Worm (Caenorhabditis elegans) whole organism, L2 larva: Measurements from ENCODE around the gene Y62F5A.9.

Source experiments
- C34F6.9 ChIP-seq: fragments of 150-350 bp; optimal IDR thresholded peaks from 2 replicates; lab custom pipeline; 2014; ENCODE audit warnings: missing biosample characterization, missing genetic modification characterization
- F13H6.1 ChIP-seq: sonication (generic microtip); optimal IDR thresholded peaks from 2 replicates; lab custom pipeline; 2016; ENCODE audit warnings: missing genetic modification characterization, missing compliant biosample characterization
- R02D3.7 ChIP-seq: fragments of 150-350 bp; optimal IDR thresholded peaks from 2 replicates; lab custom pipeline; 2014; ENCODE audit warnings: missing biosample characterization, missing genetic modification characterization
- Y55F3AM.14 ChIP-seq: fragments of 200-800 bp; sonication (Bioruptor generic); optimal IDR thresholded peaks from 2 replicates; lab custom pipeline; 2018; ENCODE audit warnings: mild to moderate bottlenecking, missing genetic modification characterization, missing compliant biosample characterization
- ZK546.5 ChIP-seq: sonication (generic microtip); optimal IDR thresholded peaks from 2 replicates; lab custom pipeline; 2017; ENCODE audit warnings: missing biosample characterization, missing genetic modification characterization
- alr-1 ChIP-seq: fragments of 150-350 bp; optimal IDR thresholded peaks from 2 replicates; lab custom pipeline; 2014; ENCODE audit warnings: missing biosample characterization, missing genetic modification characterization
- aly-2 ChIP-seq: fragments of 150-350 bp; optimal IDR thresholded peaks from 2 replicates; lab custom pipeline; 2014; ENCODE audit warnings: missing biosample characterization, missing genetic modification characterization
- blmp-1 ChIP-seq: sonication (generic microtip); optimal IDR thresholded peaks from 2 replicates; lab custom pipeline; 2017; ENCODE audit warnings: missing genetic modification characterization, mild to moderate bottlenecking, missing compliant biosample characterization, antibody characterized with exemption, moderate library complexity; ENCODE audit not compliant: insufficient read depth
- ceh-16 ChIP-seq: fragments of 150-350 bp; optimal IDR thresholded peaks from 2 replicates; lab custom pipeline; 2014; ENCODE audit warnings: missing biosample characterization, missing genetic modification characterization
- ceh-82 ChIP-seq: fragments of 150-350 bp; optimal IDR thresholded peaks from 2 replicates; lab custom pipeline; 2014; ENCODE audit warnings: missing biosample characterization, missing genetic modification characterization
- crh-2 ChIP-seq: sonication (generic microtip); optimal IDR thresholded peaks from 2 replicates; lab custom pipeline; 2017; ENCODE audit warnings: missing biosample characterization, missing genetic modification characterization
- dmd-4 ChIP-seq: sonication (generic microtip); optimal IDR thresholded peaks from 2 replicates; lab custom pipeline; 2017; ENCODE audit warnings: missing biosample characterization, missing genetic modification characterization
- egl-27 ChIP-seq: sonication (generic microtip); optimal IDR thresholded peaks from 3 replicates; lab custom pipeline; 2017; ENCODE audit warnings: missing biosample characterization, missing genetic modification reagents, missing genetic modification characterization
- elt-3 ChIP-seq: sonication (generic microtip); optimal IDR thresholded peaks from 2 replicates; lab custom pipeline; 2017; ENCODE audit warnings: missing biosample characterization, missing genetic modification characterization
- fos-1 ChIP-seq: fragments of 150-350 bp; optimal IDR thresholded peaks from 2 replicates; lab custom pipeline; 2014; ENCODE audit warnings: missing biosample characterization, missing genetic modification characterization
- gmeb-1 ChIP-seq: fragments of 150-350 bp; optimal IDR thresholded peaks from 2 replicates; lab custom pipeline; 2014; ENCODE audit warnings: missing biosample characterization, missing genetic modification characterization
- lin-11 ChIP-seq: fragments of 150-350 bp; sonication (generic microtip); optimal IDR thresholded peaks from 2 replicates; lab custom pipeline; 2014; ENCODE audit warnings: missing biosample characterization, missing genetic modification characterization, inconsistent platforms, mixed read lengths
- lin-13 ChIP-seq: fragments of 150-350 bp; optimal IDR thresholded peaks from 2 replicates; lab custom pipeline; 2014; ENCODE audit warnings: missing biosample characterization, missing genetic modification reagents, missing genetic modification characterization
- lin-39 ChIP-seq: fragments of 150-350 bp; optimal IDR thresholded peaks from 2 replicates; lab custom pipeline; 2014; ENCODE audit warnings: missing biosample characterization, missing genetic modification reagents, missing genetic modification characterization
- lsy-2 ChIP-seq, 2 experiments: fragments of 150-350 bp in 1 of 2; sonication (generic microtip) in 1 of 2; optimal IDR thresholded peaks; 2 replicates each; lab custom pipeline; 2014 to 2017; ENCODE audit warnings: missing biosample characterization in 2 of 2, missing genetic modification characterization in 2 of 2
- mab-5 ChIP-seq: fragments of 150-350 bp; optimal IDR thresholded peaks from 2 replicates; lab custom pipeline; 2014; ENCODE audit warnings: missing biosample characterization, missing genetic modification characterization
- mbf-1 ChIP-seq: sonication (generic microtip); optimal IDR thresholded peaks from 2 replicates; lab custom pipeline; 2017; ENCODE audit warnings: missing biosample characterization, missing genetic modification characterization
- mdl-1 ChIP-seq, 2 experiments: fragments of 150-350 bp in 1 of 2; sonication (generic microtip) in 1 of 2; optimal IDR thresholded peaks; 2 replicates each; lab custom pipeline; 2017; ENCODE audit warnings: missing biosample characterization in 2 of 2, missing genetic modification characterization in 2 of 2
- nhr-10 ChIP-seq: sonication (generic microtip); optimal IDR thresholded peaks from 2 replicates; lab custom pipeline; 2017; ENCODE audit warnings: missing biosample characterization, missing genetic modification characterization
- nhr-11 ChIP-seq: fragments of 150-350 bp; optimal IDR thresholded peaks from 2 replicates; lab custom pipeline; 2014; ENCODE audit warnings: missing biosample characterization, missing genetic modification characterization
- nhr-12 ChIP-seq: fragments of 150-350 bp; optimal IDR thresholded peaks from 2 replicates; lab custom pipeline; 2014; ENCODE audit warnings: missing biosample characterization, missing genetic modification characterization
- nhr-129 ChIP-seq: fragments of 150-350 bp; optimal IDR thresholded peaks from 2 replicates; lab custom pipeline; 2014; ENCODE audit warnings: missing biosample characterization, missing genetic modification characterization
- nhr-21 ChIP-seq: fragments of 150-350 bp; optimal IDR thresholded peaks from 2 replicates; lab custom pipeline; 2014; ENCODE audit warnings: missing biosample characterization, missing genetic modification characterization
- nhr-23 ChIP-seq: fragments of 150-350 bp; optimal IDR thresholded peaks from 2 replicates; lab custom pipeline; 2014; ENCODE audit warnings: missing biosample characterization, missing genetic modification reagents, missing genetic modification characterization
- nhr-237 ChIP-seq: fragments of 150-350 bp; optimal IDR thresholded peaks from 2 replicates; lab custom pipeline; 2014; ENCODE audit warnings: missing biosample characterization, missing genetic modification characterization
- nhr-25 ChIP-seq: fragments of 150-350 bp; sonication (generic microtip); optimal IDR thresholded peaks from 3 replicates; lab custom pipeline; 2014; ENCODE audit warnings: missing biosample characterization, missing genetic modification characterization
- nhr-6 ChIP-seq: fragments of 150-350 bp; optimal IDR thresholded peaks from 2 replicates; lab custom pipeline; 2014; ENCODE audit warnings: missing biosample characterization, missing genetic modification characterization
- nhr-77 ChIP-seq: fragments of 150-350 bp; optimal IDR thresholded peaks from 2 replicates; lab custom pipeline; 2014; ENCODE audit warnings: missing biosample characterization, missing genetic modification characterization
- peb-1 ChIP-seq: fragments of 150-350 bp; optimal IDR thresholded peaks from 2 replicates; lab custom pipeline; 2014; ENCODE audit warnings: missing biosample characterization, missing genetic modification characterization
- skn-1 ChIP-seq: sonication (generic microtip); optimal IDR thresholded peaks from 2 replicates; lab custom pipeline; 2017; ENCODE audit warnings: missing biosample characterization, missing genetic modification characterization
- sma-3 ChIP-seq: sonication (generic microtip); optimal IDR thresholded peaks from 2 replicates; lab custom pipeline; 2016; ENCODE audit warnings: missing genetic modification reagents, missing genetic modification characterization, missing compliant biosample characterization
- sma-9 ChIP-seq, 2 experiments: fragments of 150-350 bp in 1 of 2; sonication (generic microtip) in 1 of 2; optimal IDR thresholded peaks; 2 replicates each; lab custom pipeline; 2014 to 2016; ENCODE audit warnings: missing genetic modification characterization in 2 of 2, mild to moderate bottlenecking in 1 of 2, missing biosample characterization in 1 of 2, missing compliant biosample characterization in 1 of 2, missing genetic modification reagents in 1 of 2, moderate library complexity in 1 of 2
- snpc-4 ChIP-seq: fragments of 150-350 bp; optimal IDR thresholded peaks from 2 replicates; lab custom pipeline; 2014; ENCODE audit warnings: missing biosample characterization, missing genetic modification characterization
- unc-39 ChIP-seq: fragments of 150-350 bp; optimal IDR thresholded peaks from 2 replicates; lab custom pipeline; 2014; ENCODE audit warnings: missing biosample characterization, missing genetic modification characterization
- unc-55 ChIP-seq: fragments of 150-350 bp; sonication (generic microtip); optimal IDR thresholded peaks from 3 replicates; lab custom pipeline; 2014; ENCODE audit warnings: missing biosample characterization, missing genetic modification reagents, missing genetic modification characterization
- unc-62 ChIP-seq: fragments of 150-350 bp; optimal IDR thresholded peaks from 2 replicates; lab custom pipeline; 2014; ENCODE audit warnings: missing biosample characterization, missing genetic modification reagents, missing genetic modification characterization
- zag-1 ChIP-seq: fragments of 150-350 bp; optimal IDR thresholded peaks from 2 replicates; lab custom pipeline; 2014; ENCODE audit warnings: missing biosample characterization, missing genetic modification characterization
- ztf-1 ChIP-seq: fragments of 200-800 bp; sonication (Bioruptor generic); conservative IDR thresholded peaks from 2 replicates; pipeline ENCODE4 v1.3.6; 2022; ENCODE audit warnings: missing genetic modification characterization, missing compliant biosample characterization
- ztf-11 ChIP-seq: sonication (generic microtip); optimal IDR thresholded peaks from 2 replicates; lab custom pipeline; 2017; ENCODE audit warnings: missing biosample characterization, missing genetic modification characterization
- ztf-4 ChIP-seq: fragments of 150-350 bp; optimal IDR thresholded peaks from 2 replicates; lab custom pipeline; 2014; ENCODE audit warnings: missing biosample characterization, missing genetic modification characterization

Gene Y62F5A.9

ce11 chrII:11547254-11547687, 8.6 kb upstream of the Y62F5A.9 start, which contains the start of gene F54D5.7 (continued):
- TF ChIP-seq lin-39 (tag; lab: Kevin White, UChicago) = no peak
- TF ChIP-seq egl-27 (tag; lab: Kevin White, UChicago) = no peak
- no peak for TF ChIP-seq mbf-1
- TF ChIP-seq F13H6.1 (tag; lab: Kevin White, UChicago) = peak; percentile 37
- no peak for TF ChIP-seq Y55F3AM.14 (GFP tag; lab: Kevin White, UChicago)
- peak; percentile 37 for TF ChIP-seq aly-2 (tag; lab: Kevin White, UChicago)
- no peak for TF ChIP-seq nhr-10 (tag; lab: Kevin White, UChicago)
- TF ChIP-seq nhr-237 (tag; lab: Kevin White, UChicago) = no peak
- TF ChIP-seq lsy-2 (tag; optimal IDR thresholded peaks at IDR 0.05; lab: Kevin White, UChicago) = peak; percentile 24 to 75
- TF ChIP-seq nhr-129 (tag; lab: Kevin White, UChicago) = peak; percentile 83
- no peak for TF ChIP-seq lin-11

DNA sequence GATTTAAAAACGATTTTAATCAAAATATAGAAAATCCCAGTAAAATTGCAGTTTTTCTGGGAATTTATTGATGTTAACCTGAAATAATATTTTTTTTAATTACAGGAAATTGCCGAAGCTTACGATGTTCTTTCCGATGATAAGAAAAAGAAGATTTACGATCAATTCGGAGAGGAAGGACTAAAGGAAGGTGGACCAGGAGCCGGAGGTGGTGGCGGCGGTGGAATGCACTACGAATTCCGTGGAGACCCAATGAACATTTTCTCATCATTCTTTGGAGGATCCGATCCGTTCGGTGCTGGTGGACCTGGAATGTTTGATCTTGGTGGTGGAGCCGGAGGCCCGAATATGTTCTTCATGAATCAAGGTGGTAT, 7.3 kb upstream of the Y62F5A.9 start:
- no peak for TF ChIP-seq nhr-21 (tag; lab: Kevin White, UChicago)
- no peak for TF ChIP-seq snpc-4 (tag; lab: Kevin White, UChicago)
- TF ChIP-seq nhr-12 (tag; lab: Kevin White, UChicago) = no peak
- no peak for TF ChIP-seq fos-1
- no peak for TF ChIP-seq nhr-10 (tag; lab: Kevin White, UChicago)
- TF ChIP-seq aly-2 (tag; lab: Kevin White, UChicago) = no peak
- TF ChIP-seq skn-1 (tag; lab: Kevin White, UChicago) = no peak
- TF ChIP-seq mbf-1 = no peak

- TF ChIP-seq mbf-1 = no peak
- peak; percentile 93 for TF ChIP-seq crh-2 (tag; lab: Kevin White, UChicago)
- no peak for TF ChIP-seq unc-39
- peak; percentile 78 for TF ChIP-seq snpc-4 (tag; lab: Kevin White, UChicago)
- peak; percentile 90 for TF ChIP-seq nhr-21 (tag; lab: Kevin White, UChicago)
- TF ChIP-seq skn-1 (tag; lab: Kevin White, UChicago) = peak; percentile 61
- TF ChIP-seq C34F6.9 = peak; percentile 92
- TF ChIP-seq R02D3.7 = peak; percentile 52
- TF ChIP-seq sma-3 (GFP tag; lab: Kevin White, UChicago) = peak; percentile 98
- TF ChIP-seq nhr-6 = peak; percentile 89
- TF ChIP-seq nhr-23 (tag; lab: Kevin White, UChicago) = no peak
- TF ChIP-seq elt-3 (tag; lab: Kevin White, UChicago) = no peak
- peak; percentile 81 for TF ChIP-seq fos-1
- peak; percentile 95 for TF ChIP-seq unc-55 (GFP tag; lab: Kevin White, UChicago)
- no peak for TF ChIP-seq nhr-12 (tag; lab: Kevin White, UChicago)
- TF ChIP-seq nhr-129 (tag; lab: Kevin White, UChicago) = peak; percentile 86
- no peak for TF ChIP-seq ztf-1 (GFP tag; lab: Robert Waterston, UW)
- peak; percentile 76 for TF ChIP-seq egl-27 (tag; lab: Kevin White, UChicago)
- peak; percentile 92 for TF ChIP-seq lin-13 (GFP tag; lab: Kevin White, UChicago)
- TF ChIP-seq nhr-10 (tag; lab: Kevin White, UChicago) = peak; percentile 82
- peak; percentile 54 for TF ChIP-seq ceh-82
- peak; percentile 7 for TF ChIP-seq alr-1 (tag; lab: Kevin White, UChicago)
- TF ChIP-seq lin-39 (tag; lab: Kevin White, UChicago) = peak; percentile 30
- TF ChIP-seq sma-9 (GFP tag; optimal IDR thresholded peaks at IDR 0.05; lab: Kevin White, UChicago) = peak; percentile 97
- no peak for TF ChIP-seq sma-9 (tag; optimal IDR thresholded peaks at IDR 0.05; lab: Kevin White, UChicago)
- peak; percentile 89 to 92 for TF ChIP-seq lsy-2 (tag; optimal IDR thresholded peaks at IDR 0.05; lab: Kevin White, UChicago)
- peak; percentile 96 for TF ChIP-seq F13H6.1 (tag; lab: Kevin White, UChicago)
- TF ChIP-seq lin-11 = peak; percentile 88
- peak; percentile 66 for TF ChIP-seq blmp-1 (tag; lab: Kevin White, UChicago)
- TF ChIP-seq ztf-4 = peak; percentile 89
- peak; percentile 94 for TF ChIP-seq Y55F3AM.14 (GFP tag; lab: Kevin White, UChicago)
- TF ChIP-seq dmd-4 (tag; lab: Kevin White, UChicago) = peak; percentile 14
- TF ChIP-seq mdl-1 (tag; optimal IDR thresholded peaks at IDR 0.05; lab: Kevin White, UChicago) = peak; percentile 53 to 78
- peak; percentile 91 for TF ChIP-seq mab-5
- TF ChIP-seq peb-1 (tag; lab: Kevin White, UChicago) = no peak
- peak; percentile 90 for TF ChIP-seq gmeb-1 (tag; lab: Kevin White, UChicago)
- TF ChIP-seq zag-1 (tag; lab: Kevin White, UChicago) = peak; percentile 70
- peak; percentile 82 for TF ChIP-seq nhr-77
- TF ChIP-seq ZK546.5 (tag; lab: Kevin White, UChicago) = peak; percentile 38
- TF ChIP-seq ztf-11 = no peak
- TF ChIP-seq aly-2 (tag; lab: Kevin White, UChicago) = no peak
- TF ChIP-seq nhr-237 (tag; lab: Kevin White, UChicago) = peak; percentile 43
- peak; percentile 32 for TF ChIP-seq unc-62 (GFP tag; lab: Kevin White, UChicago)
- TF ChIP-seq nhr-11 (tag; lab: Kevin White, UChicago) = no peak
- TF ChIP-seq nhr-25 (tag; lab: Kevin White, UChicago) = peak; percentile 87
- peak; percentile 58 for TF ChIP-seq ceh-16 (tag; lab: Kevin White, UChicago)
Measured at ce11 chrII:11545299-11545951, 6.8 kb upstream of the Y62F5A.9 start, which contains the start of gene dnj-13. Gene dnj-13, plus strand, starts transcription at chrII:11545701.
